Worm (Caenorhabditis elegans) whole organism, mixed stage, embryonic: ENCODE data around the gene mdt-21.

ENCODE experiments used
- M03D4.4 ChIP-seq: sonication (generic microtip); optimal IDR thresholded peaks from 2 replicates; lab custom pipeline; 2017; ENCODE audit warnings: mild to moderate bottlenecking, missing genetic modification characterization, missing compliant biosample characterization
- bed-3 ChIP-seq: fragments of 200-800 bp; sonication (Bioruptor generic); optimal IDR thresholded peaks from 3 replicates; lab custom pipeline; 2018; ENCODE audit warnings: mild to moderate bottlenecking, missing genetic modification characterization, moderate library complexity, missing compliant biosample characterization
- blmp-1 ChIP-seq: fragments of 150-350 bp; optimal IDR thresholded peaks from 2 replicates; lab custom pipeline; 2014; ENCODE audit warnings: missing biosample characterization, missing genetic modification characterization
- ceh-39 ChIP-seq: fragments of 150-350 bp; optimal IDR thresholded peaks from 2 replicates; lab custom pipeline; 2014; ENCODE audit warnings: missing biosample characterization, missing genetic modification characterization
- ceh-83 ChIP-seq: fragments of 200-800 bp; sonication (Bioruptor generic); optimal IDR thresholded peaks from 2 replicates; lab custom pipeline; 2018; ENCODE audit warnings: mild to moderate bottlenecking, missing genetic modification characterization, missing compliant biosample characterization
- ces-1 ChIP-seq: fragments of 150-350 bp; optimal IDR thresholded peaks from 2 replicates; lab custom pipeline; 2014; ENCODE audit warnings: missing biosample characterization, missing genetic modification reagents, missing genetic modification characterization
- cnd-1 ChIP-seq: fragments of 200-800 bp; sonication (Bioruptor generic); optimal IDR thresholded peaks from 2 replicates; lab custom pipeline; 2018; ENCODE audit warnings: mild to moderate bottlenecking, missing genetic modification characterization, missing compliant biosample characterization
- drap-1 ChIP-seq: fragments of 200-800 bp; sonication (Bioruptor generic); optimal IDR thresholded peaks from 3 replicates; lab custom pipeline; 2018; ENCODE audit warnings: mild to moderate bottlenecking, missing genetic modification characterization, missing compliant biosample characterization
- elt-1 ChIP-seq: sonication (generic microtip); optimal IDR thresholded peaks from 2 replicates; lab custom pipeline; 2017; ENCODE audit warnings: missing genetic modification characterization, mild to moderate bottlenecking, missing compliant biosample characterization, antibody characterized with exemption, moderate library complexity, borderline replicate concordance; ENCODE audit not compliant: insufficient read depth
- elt-3 ChIP-seq: fragments of 150-350 bp; optimal IDR thresholded peaks from 2 replicates; lab custom pipeline; 2014; ENCODE audit warnings: missing biosample characterization, missing genetic modification characterization
- flh-1 ChIP-seq: fragments of 200-800 bp; sonication (Bioruptor generic); optimal IDR thresholded peaks from 2 replicates; lab custom pipeline; 2018; ENCODE audit warnings: mild to moderate bottlenecking, missing genetic modification characterization, moderate library complexity, missing compliant biosample characterization
- ham-2 ChIP-seq: fragments of 200-800 bp; sonication (Bioruptor generic); optimal IDR thresholded peaks from 2 replicates; lab custom pipeline; 2018; ENCODE audit warnings: mild to moderate bottlenecking, missing genetic modification characterization, missing compliant biosample characterization
- hlh-1 ChIP-seq: fragments of 150-350 bp; optimal IDR thresholded peaks from 2 replicates; lab custom pipeline; 2014; ENCODE audit warnings: missing biosample characterization, missing genetic modification reagents, missing genetic modification characterization
- lin-32 ChIP-seq: fragments of 200-800 bp; sonication (Bioruptor generic); optimal IDR thresholded peaks from 2 replicates; lab custom pipeline; 2018; ENCODE audit warnings: mild to moderate bottlenecking, missing genetic modification characterization, missing compliant biosample characterization
- lsy-2 ChIP-seq: fragments of 150-350 bp; optimal IDR thresholded peaks from 2 replicates; lab custom pipeline; 2014; ENCODE audit warnings: missing biosample characterization, missing genetic modification characterization
- mab-5 ChIP-seq: fragments of 150-350 bp; optimal IDR thresholded peaks from 2 replicates; lab custom pipeline; 2014; ENCODE audit warnings: missing biosample characterization, missing genetic modification characterization
- mep-1 ChIP-seq: fragments of 150-350 bp; optimal IDR thresholded peaks from 2 replicates; lab custom pipeline; 2017; ENCODE audit warnings: missing biosample characterization, missing genetic modification reagents, missing genetic modification characterization, inconsistent platforms
- mls-2 ChIP-seq: sonication (generic microtip); optimal IDR thresholded peaks from 2 replicates; lab custom pipeline; 2016; ENCODE audit warnings: mild to moderate bottlenecking, missing genetic modification characterization, moderate library complexity, missing compliant biosample characterization
- nhr-12 ChIP-seq: fragments of 150-350 bp; optimal IDR thresholded peaks from 2 replicates; lab custom pipeline; 2014; ENCODE audit warnings: missing biosample characterization, missing genetic modification characterization
- nhr-2 ChIP-seq: fragments of 150-350 bp; optimal IDR thresholded peaks from 2 replicates; lab custom pipeline; 2014; ENCODE audit warnings: missing biosample characterization, missing genetic modification characterization
- nhr-237 ChIP-seq: fragments of 150-350 bp; optimal IDR thresholded peaks from 2 replicates; lab custom pipeline; 2014; ENCODE audit warnings: missing biosample characterization, missing genetic modification characterization
- nhr-28 ChIP-seq: fragments of 150-350 bp; optimal IDR thresholded peaks from 2 replicates; lab custom pipeline; 2014; ENCODE audit warnings: missing biosample characterization, missing genetic modification characterization
- nhr-76 ChIP-seq: sonication (generic microtip); optimal IDR thresholded peaks from 2 replicates; lab custom pipeline; 2017; ENCODE audit warnings: missing biosample characterization, missing genetic modification characterization
- pha-4 ChIP-seq: fragments of 150-350 bp; optimal IDR thresholded peaks from 2 replicates; lab custom pipeline; 2018; ENCODE audit warnings: missing biosample characterization, missing genetic modification reagents, missing genetic modification characterization
- sem-2 ChIP-seq: fragments of 200-800 bp; sonication (Bioruptor generic); optimal IDR thresholded peaks from 2 replicates; lab custom pipeline; 2018; ENCODE audit warnings: mild to moderate bottlenecking, missing genetic modification characterization, missing compliant biosample characterization
- snpc-4 ChIP-seq: fragments of 150-350 bp; optimal IDR thresholded peaks from 2 replicates; lab custom pipeline; 2014; ENCODE audit warnings: missing biosample characterization, missing genetic modification characterization
- sptf-1 ChIP-seq: sonication (generic microtip); optimal IDR thresholded peaks from 2 replicates; lab custom pipeline; 2017; ENCODE audit warnings: mild to moderate bottlenecking, missing genetic modification characterization, moderate library complexity, missing compliant biosample characterization
- tbx-8 ChIP-seq: fragments of 200-800 bp; sonication (Bioruptor generic); optimal IDR thresholded peaks from 2 replicates; lab custom pipeline; 2018; ENCODE audit warnings: mild to moderate bottlenecking, missing genetic modification characterization, moderate library complexity, missing compliant biosample characterization
- unc-39 ChIP-seq: fragments of 150-350 bp; optimal IDR thresholded peaks from 2 replicates; lab custom pipeline; 2014; ENCODE audit warnings: missing biosample characterization, missing genetic modification characterization
- unc-62 ChIP-seq: fragments of 150-350 bp; optimal IDR thresholded peaks from 2 replicates; lab custom pipeline; 2014; ENCODE audit warnings: missing biosample characterization, missing genetic modification reagents, missing genetic modification characterization
- zip-8 ChIP-seq: fragments of 150-350 bp; optimal IDR thresholded peaks from 2 replicates; lab custom pipeline; 2014; ENCODE audit warnings: missing biosample characterization, missing genetic modification characterization
- ztf-11 ChIP-seq: fragments of 150-350 bp; optimal IDR thresholded peaks from 2 replicates; lab custom pipeline; 2014; ENCODE audit warnings: missing biosample characterization, missing genetic modification characterization

The mdt-21 gene

DNA sequence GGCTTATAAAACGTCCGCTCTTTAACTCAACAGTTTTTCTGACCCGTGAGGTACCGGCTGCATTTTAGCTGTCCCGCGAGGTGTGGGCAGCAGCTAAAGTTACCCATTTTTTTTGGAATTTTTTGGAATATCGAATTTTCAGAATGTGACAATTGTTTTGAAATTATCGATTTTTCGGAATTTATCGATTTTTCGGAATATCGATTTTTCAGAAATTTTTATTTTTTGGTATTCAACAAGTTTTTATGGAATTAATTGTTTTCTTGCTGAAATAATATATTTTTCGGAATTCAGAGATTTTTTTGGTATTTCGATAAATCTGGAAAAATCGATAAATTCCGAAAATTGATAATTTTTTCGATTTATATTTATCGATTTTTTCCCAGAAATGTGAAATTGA, 44.5 kb upstream of the mdt-21 start:
- no peak for TF ChIP-seq drap-1 (GFP tag; lab: Kevin White, UChicago)
- TF ChIP-seq lin-32 (GFP tag; lab: Kevin White, UChicago), result no peak
- no peak for TF ChIP-seq mab-5 (tag; lab: Kevin White, UChicago)
- TF ChIP-seq tbx-8 (GFP tag; lab: Kevin White, UChicago), result no peak
- TF ChIP-seq blmp-1, result no peak
- TF ChIP-seq elt-1 (tag; lab: Kevin White, UChicago), result no peak
- no peak for TF ChIP-seq sem-2
- no peak for TF ChIP-seq elt-3 (tag; lab: Kevin White, UChicago)
- no peak for TF ChIP-seq ceh-83 (GFP tag; lab: Kevin White, UChicago)
- TF ChIP-seq unc-39, result no peak
- no peak for TF ChIP-seq hlh-1 (tag; lab: Kevin White, UChicago)

DNA sequence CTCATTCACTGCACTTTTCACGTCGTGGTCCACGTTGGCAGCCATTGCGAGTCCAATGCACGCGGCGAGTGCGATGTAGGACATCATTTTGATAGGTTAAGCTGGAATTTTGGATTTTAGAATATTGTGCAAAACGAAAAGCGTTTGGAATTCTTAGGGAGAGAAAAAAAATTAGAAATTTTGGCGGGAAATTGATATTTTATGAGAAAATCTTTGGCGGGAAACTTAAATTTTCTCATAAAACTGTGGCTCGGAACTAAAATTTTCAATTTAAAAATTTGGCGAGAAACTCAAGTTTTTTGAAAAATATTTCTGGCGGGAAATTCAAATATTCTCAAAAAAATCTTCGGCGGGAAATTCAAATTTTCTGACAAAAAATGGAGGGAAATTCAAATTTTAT, 39.9 kb upstream of the mdt-21 start, which contains the start of gene sup-1:
TSS of gene sup-1 (minus strand) at position 101 of the 400 bp plus-strand sequence.
- no peak for TF ChIP-seq M03D4.4 (tag; lab: Kevin White, UChicago)
- TF ChIP-seq unc-62 (GFP tag; lab: Kevin White, UChicago), result no peak
- TF ChIP-seq ces-1 (GFP tag; lab: Kevin White, UChicago), result no peak
- TF ChIP-seq zip-8 (tag; lab: Kevin White, UChicago), result no peak
- no peak for TF ChIP-seq lin-32 (GFP tag; lab: Kevin White, UChicago)
- no peak for TF ChIP-seq unc-39
- TF ChIP-seq blmp-1, result no peak
- TF ChIP-seq ceh-39, result no peak
- TF ChIP-seq ceh-83 (GFP tag; lab: Kevin White, UChicago), result no peak
- no peak for TF ChIP-seq sptf-1 (tag; lab: Kevin White, UChicago)
- TF ChIP-seq ham-2, result no peak
- no peak for TF ChIP-seq bed-3 (GFP tag; lab: Kevin White, UChicago)
- no peak for TF ChIP-seq tbx-8 (GFP tag; lab: Kevin White, UChicago)
- no peak for TF ChIP-seq elt-1 (tag; lab: Kevin White, UChicago)
- no peak for TF ChIP-seq nhr-12 (tag; lab: Kevin White, UChicago)
- no peak for TF ChIP-seq cnd-1 (tag; lab: Kevin White, UChicago)
- TF ChIP-seq ztf-11 (tag; lab: Kevin White, UChicago), result no peak

DNA sequence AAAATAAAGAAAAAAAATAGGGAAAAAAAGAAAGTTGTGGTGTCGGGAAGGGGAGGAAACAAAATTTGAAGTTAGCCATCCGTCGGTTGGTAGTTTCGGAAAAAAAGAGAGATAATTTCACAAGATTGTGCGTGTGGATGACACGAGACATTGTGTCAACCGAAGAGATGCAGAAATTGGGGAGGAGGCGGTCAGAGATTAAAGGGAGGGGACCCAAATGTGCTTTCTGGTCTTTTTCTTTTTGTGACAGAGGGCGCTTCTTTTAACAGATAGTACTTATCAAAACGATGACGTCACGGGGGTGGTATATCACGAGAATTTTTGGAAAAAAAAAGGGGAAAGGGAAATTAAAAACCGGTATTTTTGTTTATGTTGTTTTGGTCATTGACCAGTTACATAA, 38.9 kb upstream of the mdt-21 start:
- TF ChIP-seq unc-62 (GFP tag; lab: Kevin White, UChicago), result no peak
- no peak for TF ChIP-seq ham-2
- TF ChIP-seq ceh-39, result no peak
- TF ChIP-seq nhr-76 (tag; lab: Kevin White, UChicago), result no peak
- peak; percentile 31 for TF ChIP-seq ces-1 (GFP tag; lab: Kevin White, UChicago)

DNA sequence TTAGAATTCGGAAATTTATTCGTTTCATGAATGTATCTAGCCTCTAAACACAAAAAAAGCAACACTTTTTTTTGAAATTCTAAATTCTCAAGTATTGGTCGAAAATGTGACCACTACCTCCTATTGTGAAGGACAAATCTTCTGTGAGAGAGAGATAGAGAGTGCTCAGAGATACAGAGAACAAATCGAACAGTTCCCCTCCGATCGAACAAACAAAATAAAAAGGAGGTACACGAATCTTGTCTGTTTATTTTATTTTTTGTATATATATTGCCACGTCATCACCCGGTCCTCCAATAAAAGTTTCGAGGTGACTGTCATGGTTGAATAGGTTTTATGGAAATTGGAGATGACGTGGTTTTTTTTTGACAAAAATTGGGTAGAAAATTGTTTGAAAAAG, 36.6 kb upstream of the mdt-21 start:
- TF ChIP-seq mep-1 (tag; lab: Kevin White, UChicago), result no peak
- no peak for TF ChIP-seq nhr-76 (tag; lab: Kevin White, UChicago)
- no peak for TF ChIP-seq tbx-8 (GFP tag; lab: Kevin White, UChicago)
- TF ChIP-seq, all 35 proteins: peak for 0

DNA sequence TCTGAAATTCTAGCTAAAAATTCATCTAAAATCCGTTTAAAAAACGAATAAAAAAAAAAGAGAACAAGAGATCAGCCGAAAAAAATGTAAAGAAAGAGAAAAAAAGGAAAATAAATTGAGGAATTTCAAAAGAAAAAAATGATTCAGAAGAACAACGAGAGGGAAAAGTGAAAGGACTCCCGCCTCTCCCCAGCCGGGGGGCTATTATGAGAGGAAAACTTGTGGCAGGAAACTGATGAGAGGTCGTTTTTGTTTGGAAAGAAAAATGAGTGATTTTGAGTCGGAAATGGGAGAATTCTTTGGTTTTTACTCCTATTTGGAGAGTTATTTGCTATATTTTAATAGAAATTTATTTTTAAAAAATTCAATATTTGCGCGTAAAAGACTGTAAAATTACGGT, 35.2 kb upstream of the mdt-21 start:
- no peak for TF ChIP-seq elt-3 (tag; lab: Kevin White, UChicago)
- TF ChIP-seq mab-5 (tag; lab: Kevin White, UChicago), result no peak
- TF ChIP-seq snpc-4 (tag; lab: Kevin White, UChicago), result no peak
- TF ChIP-seq nhr-2 (tag; lab: Kevin White, UChicago), result no peak
- no peak for TF ChIP-seq nhr-12 (tag; lab: Kevin White, UChicago)
- no peak for TF ChIP-seq flh-1 (GFP tag; lab: Kevin White, UChicago)
- TF ChIP-seq M03D4.4 (tag; lab: Kevin White, UChicago), result no peak
- TF ChIP-seq cnd-1 (tag; lab: Kevin White, UChicago), result no peak
- TF ChIP-seq blmp-1, result no peak
- no peak for TF ChIP-seq unc-62 (GFP tag; lab: Kevin White, UChicago)

DNA sequence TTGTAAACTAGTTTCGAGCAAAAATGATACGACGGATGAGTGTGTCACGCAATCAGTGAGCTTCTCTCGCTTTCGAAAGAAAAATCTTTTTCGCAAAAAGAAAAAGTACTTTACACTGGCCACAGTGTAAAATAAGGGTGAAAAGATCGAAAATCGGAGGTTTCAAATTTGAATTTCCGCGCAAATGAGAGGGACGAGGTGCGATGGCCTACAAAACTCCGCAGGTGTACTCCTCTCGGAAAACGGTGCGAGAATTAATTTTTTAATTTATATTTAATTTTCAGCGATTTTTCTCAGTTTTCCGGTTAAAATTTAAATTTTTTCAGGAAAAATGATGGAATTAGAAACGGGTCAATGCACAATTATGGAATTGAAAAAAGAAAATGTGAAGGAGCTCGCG, 30.7 kb upstream of the mdt-21 start, which contains the start of gene mrt-2:
TSS of gene mrt-2 (plus strand) at position 49 of the 400 bp plus-strand sequence.
- TF ChIP-seq blmp-1 (no peak), mls-2 (tag; lab: Kevin White, UChicago) (no peak), M03D4.4 (tag; lab: Kevin White, UChicago) (no peak), pha-4 (peak; percentile 7), sptf-1 (tag; lab: Kevin White, UChicago) (peak; percentile 29), lin-32 (GFP tag; lab: Kevin White, UChicago) (no peak), snpc-4 (tag; lab: Kevin White, UChicago) (no peak), ces-1 (GFP tag; lab: Kevin White, UChicago) (peak; percentile 53), hlh-1 (tag; lab: Kevin White, UChicago) (peak; percentile 32), flh-1 (GFP tag; lab: Kevin White, UChicago) (no peak), tbx-8 (GFP tag; lab: Kevin White, UChicago) (no peak), cnd-1 (tag; lab: Kevin White, UChicago) (no peak), nhr-28 (tag; lab: Kevin White, UChicago) (no peak), elt-3 (tag; lab: Kevin White, UChicago) (no peak), drap-1 (GFP tag; lab: Kevin White, UChicago) (peak; percentile 2), nhr-237 (tag; lab: Kevin White, UChicago) (peak; percentile 34), ceh-83 (GFP tag; lab: Kevin White, UChicago) (no peak), nhr-76 (tag; lab: Kevin White, UChicago) (no peak), lsy-2 (tag; lab: Kevin White, UChicago) (peak; percentile 69), unc-39 (no peak), unc-62 (GFP tag; lab: Kevin White, UChicago) (no peak), mep-1 (tag; lab: Kevin White, UChicago) (peak; percentile 45), nhr-2 (tag; lab: Kevin White, UChicago) (no peak)
